Fruit fly (Drosophila melanogaster) whole organism, larva: ENCODE measurements around the gene Bet3.

ENCODE experiments used
- noc ChIP-seq: fragments of 200-800 bp; sonication (Bioruptor generic); optimal IDR thresholded peaks from 3 replicates; lab custom pipeline; 2019; ENCODE audit warnings: missing biosample characterization, mild to moderate bottlenecking, missing genetic modification characterization, moderate library complexity

Gene Bet3

dm6 chr3L:9396038-9396437, 46.0 kb downstream of the Bet3 start:
- no peak for TF ChIP-seq noc (tag; lab: Kevin White, UChicago)

- TF ChIP-seq noc (tag; lab: Kevin White, UChicago): no peak
Measured at dm6 chr3L:9391340-9391980, 50.6 kb downstream of the Bet3 start.
